Worm (Caenorhabditis elegans) whole organism, midembryonic: Measurements from ENCODE around the gene gcy-14.
"Not testable (repeated sequence)": the region's sequence is repeated elsewhere in the genome, so short reads cannot be mapped to it uniquely, and the experiment has no call there.

ENCODE experiments used
- T22C8.4 ChIP-seq: fragments of 200-800 bp; sonication (Bioruptor generic); IDR thresholded peaks from 2 replicates; pipeline ENCODE4 v1.3.6; 2022; ENCODE audit warnings: missing genetic modification characterization, missing compliant biosample characterization
- cog-1 ChIP-seq: sonication (generic microtip); optimal IDR thresholded peaks from 2 replicates; lab custom pipeline; 2016; ENCODE audit warnings: missing genetic modification characterization, missing compliant biosample characterization
- flt-1 ChIP-seq: fragments of 200-800 bp; sonication (Bioruptor generic); IDR thresholded peaks from 2 replicates; pipeline ENCODE4 v1.3.6; 2022; ENCODE audit warnings: missing genetic modification characterization, missing compliant biosample characterization
- klf-2 ChIP-seq: fragments of 200-800 bp; sonication (Bioruptor generic); conservative IDR thresholded peaks from 2 replicates; pipeline ENCODE4 v1.3.6; 2022; ENCODE audit warnings: missing genetic modification reagents, missing genetic modification characterization, missing compliant biosample characterization
- med-1 ChIP-seq: sonication (generic microtip); optimal IDR thresholded peaks from 2 replicates; lab custom pipeline; 2017; ENCODE audit warnings: missing genetic modification characterization, mild to moderate bottlenecking, missing compliant biosample characterization, antibody characterized with exemption, missing genetic modification reagents; ENCODE audit not compliant: insufficient read depth
- ref-1 ChIP-seq: fragments of 200-800 bp; sonication (Bioruptor generic); conservative IDR thresholded peaks from 2 replicates; pipeline ENCODE4 v1.3.6; 2022; ENCODE audit warnings: missing genetic modification reagents, missing genetic modification characterization, missing compliant biosample characterization
- tab-1 ChIP-seq: fragments of 200-800 bp; sonication (Bioruptor generic); IDR thresholded peaks from 2 replicates; pipeline ENCODE4 v1.3.6; 2022; ENCODE audit warnings: missing genetic modification characterization, missing compliant biosample characterization
- ztf-23 ChIP-seq: fragments of 200-800 bp; sonication (Bioruptor generic); IDR thresholded peaks from 2 replicates; pipeline ENCODE4 v1.3.6; 2022; ENCODE audit warnings: missing genetic modification reagents, missing genetic modification characterization, missing compliant biosample characterization
- ztf-29 ChIP-seq: fragments of 200-800 bp; sonication (Bioruptor generic); IDR thresholded peaks from 2 replicates; pipeline ENCODE4 v1.3.6; 2022; ENCODE audit warnings: missing genetic modification reagents, missing genetic modification characterization, missing compliant biosample characterization

gcy-14 gene

ce11 chrV:14838130-14838529 is 30.0 kb downstream of the gcy-14 start:
- TF ChIP-seq med-1 (GFP tag; lab: Kevin White, UChicago) (no peak), ref-1 (GFP tag; lab: Robert Waterston, UW) (no peak), ztf-23 (GFP tag; lab: Robert Waterston, UW) (no peak), T22C8.4 (no peak), klf-2 (GFP tag; lab: Robert Waterston, UW) (no peak), cog-1 (tag; lab: Kevin White, UChicago) (no peak), ztf-29 (no peak), tab-1 (GFP tag; lab: Robert Waterston, UW) (no peak), flt-1 (no peak)

- no peak for TF ChIP-seq med-1 (GFP tag; lab: Kevin White, UChicago)
- TF ChIP-seq T22C8.4: no peak
- TF ChIP-seq tab-1 (GFP tag; lab: Robert Waterston, UW): no peak
- no peak for TF ChIP-seq cog-1 (tag; lab: Kevin White, UChicago)
- no peak for TF ChIP-seq flt-1
- TF ChIP-seq klf-2 (GFP tag; lab: Robert Waterston, UW): no peak
- TF ChIP-seq ztf-23 (GFP tag; lab: Robert Waterston, UW): no peak
- no peak for TF ChIP-seq ztf-29
- no peak for TF ChIP-seq ref-1 (GFP tag; lab: Robert Waterston, UW)
Measured at ce11 chrV:14835075-14835991, 32.7 kb downstream of the gcy-14 start.

DNA sequence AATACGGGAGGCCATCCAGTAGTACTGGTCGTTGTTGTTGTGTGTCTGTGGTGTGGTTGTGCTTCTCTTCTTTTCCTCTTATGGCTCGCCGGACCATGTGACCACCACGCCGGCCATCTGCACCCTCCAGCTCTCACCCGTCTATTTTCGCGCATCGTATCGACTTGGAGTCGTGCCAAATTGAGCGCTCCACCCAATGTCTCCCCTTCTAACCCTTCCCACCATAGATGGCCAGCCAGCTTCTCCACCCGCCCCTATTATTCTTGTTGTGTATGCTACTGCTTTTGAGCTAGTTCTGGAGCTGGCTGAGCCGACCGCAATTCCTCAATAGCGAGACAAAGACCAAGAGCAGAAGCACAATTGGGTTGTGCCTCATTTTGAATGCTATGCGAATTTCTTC is 34.9 kb downstream of the gcy-14 start:
- TF ChIP-seq ref-1 (GFP tag; lab: Robert Waterston, UW) (no peak), cog-1 (tag; lab: Kevin White, UChicago) (no peak), T22C8.4 (no peak), tab-1 (GFP tag; lab: Robert Waterston, UW) (no peak), flt-1 (peak; percentile 51; the same call in 1 of the 2 replicates), med-1 (GFP tag; lab: Kevin White, UChicago) (no peak), klf-2 (GFP tag; lab: Robert Waterston, UW) (no peak), ztf-23 (GFP tag; lab: Robert Waterston, UW) (peak; percentile 63; the same call in 1 of the 2 replicates), ztf-29 (no peak)

DNA sequence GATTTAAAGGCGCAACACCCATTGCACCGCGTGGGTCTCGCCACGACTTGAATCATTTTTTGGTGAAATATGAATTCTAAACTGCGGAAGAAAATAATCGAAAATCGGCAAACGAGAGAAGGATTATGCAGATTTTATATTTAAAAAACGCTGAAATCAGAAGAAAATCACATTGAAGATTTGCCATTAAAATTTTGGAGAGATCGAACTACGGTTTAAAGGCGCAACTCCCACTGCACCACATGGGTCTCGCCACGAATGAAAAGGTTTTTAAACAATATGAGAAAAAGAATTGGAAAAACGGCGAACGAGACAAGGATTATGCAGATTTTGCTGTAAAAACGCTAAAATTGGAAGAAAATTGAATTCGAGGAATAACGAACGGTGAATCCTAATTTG is 35.3 kb downstream of the gcy-14 start:
- TF ChIP-seq cog-1 (tag; lab: Kevin White, UChicago) (no peak), ztf-23 (GFP tag; lab: Robert Waterston, UW) (no peak), ztf-29 (no peak), med-1 (GFP tag; lab: Kevin White, UChicago) (no peak), flt-1 (no peak), ref-1 (GFP tag; lab: Robert Waterston, UW) (no peak), klf-2 (GFP tag; lab: Robert Waterston, UW) (no peak), tab-1 (GFP tag; lab: Robert Waterston, UW) (no peak), T22C8.4 (no peak)

- TF ChIP-seq flt-1 (no peak), ztf-23 (GFP tag; lab: Robert Waterston, UW) (0 out of 2 replicates have a peak, but pooled peaks have one; percentile 48)
Measured at ce11 chrV:14832121-14832788, 35.8 kb downstream of the gcy-14 start.

DNA sequence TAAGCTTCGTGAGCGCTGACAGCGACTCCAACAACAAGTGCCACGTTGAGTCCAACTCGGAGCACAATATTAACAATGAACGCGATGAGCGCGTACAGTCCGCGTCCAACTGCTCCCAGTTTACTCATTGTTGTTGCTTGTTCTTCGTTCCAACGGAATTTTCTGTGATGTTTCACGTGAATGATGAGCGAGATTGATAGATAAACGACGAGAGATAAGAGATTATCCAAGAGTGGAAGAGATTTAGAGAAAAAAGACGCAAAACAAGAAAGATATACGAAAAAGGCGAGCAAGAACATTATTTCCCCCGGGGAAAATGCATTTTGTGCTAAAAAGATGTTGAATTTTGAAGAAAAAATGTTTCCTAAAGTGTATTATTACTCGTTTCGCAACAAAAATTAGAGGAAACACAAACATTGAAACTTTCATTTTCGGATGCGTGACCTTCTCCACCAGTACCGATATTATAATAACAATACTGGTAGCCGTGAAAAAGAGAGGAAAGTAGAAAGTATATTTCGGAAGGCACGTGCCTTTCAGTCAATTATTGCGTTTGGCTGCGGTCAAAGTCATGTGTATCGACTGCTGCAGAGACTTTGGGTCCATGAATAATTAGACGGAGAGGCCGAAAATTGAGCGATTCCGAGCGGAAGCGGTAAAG is 36.5 kb downstream of the gcy-14 start:
- TF ChIP-seq flt-1: no peak
- TF ChIP-seq ref-1 (GFP tag; lab: Robert Waterston, UW): no peak
- TF ChIP-seq T22C8.4: no peak
- TF ChIP-seq ztf-29: no peak
- no peak for TF ChIP-seq cog-1 (tag; lab: Kevin White, UChicago)
- TF ChIP-seq tab-1 (GFP tag; lab: Robert Waterston, UW): no peak

ce11 chrV:14830267-14831175 is 37.6 kb downstream of the gcy-14 start:
- TF ChIP-seq flt-1 (0 out of 2 replicates have a peak, but pooled peaks have one; percentile 33), ztf-29 (0 out of 2 replicates have a peak, but pooled peaks have one; percentile 5), klf-2 (GFP tag; lab: Robert Waterston, UW) (no peak)

- TF ChIP-seq med-1 (GFP tag; lab: Kevin White, UChicago): no peak
- 0 out of 2 replicates have a peak, but pooled peaks have one; percentile 17 for TF ChIP-seq ztf-29
Measured at ce11 chrV:14828407-14828806, 39.7 kb downstream of the gcy-14 start.

DNA sequence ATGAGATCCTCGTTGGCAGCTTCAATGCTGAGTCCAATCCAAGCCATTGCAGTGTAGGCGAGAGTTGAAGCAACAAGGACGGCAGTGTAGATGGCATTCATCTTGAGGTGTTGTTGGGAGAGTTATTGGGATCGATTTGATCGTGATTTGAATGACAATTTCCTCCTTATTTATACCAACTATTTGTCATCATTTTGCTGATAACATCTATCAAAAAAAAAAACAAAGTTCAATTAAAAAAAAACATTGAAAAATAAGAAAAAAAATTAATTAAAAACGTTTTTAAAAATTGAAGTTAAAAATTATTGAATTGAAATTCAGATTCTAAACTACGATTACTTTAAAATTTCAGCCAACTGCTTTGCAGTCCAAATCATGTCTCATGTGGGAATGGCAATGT is 41.1 kb downstream of the gcy-14 start, which contains the start of gene nspa-8:
Gene nspa-8, minus strand, starts transcription at position 101 of the 400 bp plus-strand sequence.
- not testable (repeated sequence) for TF ChIP-seq ztf-23 (GFP tag; lab: Robert Waterston, UW); cog-1 (tag; lab: Kevin White, UChicago); ztf-29
